Worm (Caenorhabditis elegans): Measurements from ENCODE around the gene W03F9.2.

The W03F9.2 gene

ce11 chrV:123513-123912 lies 4.3 kb downstream of the W03F9.2 start (continued):
- no peak for TF ChIP-seq nhr-41 (GFP tag; IDR thresholded peaks at IDR 0.05)
- TF ChIP-seq pha-4 (GFP tag; IDR thresholded peaks at IDR 0.05), result peak; percentile 10; the same call in 1 of the 2 replicates
- no peak for TF ChIP-seq pha-4 (tag; optimal IDR thresholded peaks at IDR 0.05)
- TF ChIP-seq nhr-102 (tag; optimal IDR thresholded peaks at IDR 0.05), result peak; percentile 17
- no peak for TF ChIP-seq dpl-1 (GFP tag; optimal IDR thresholded peaks at IDR 0.05)
- TF ChIP-seq daf-8 (GFP tag; IDR thresholded peaks at IDR 0.05), result no peak
- TF ChIP-seq mdt-29 (GFP tag; IDR thresholded peaks at IDR 0.05), result no peak
- no peak for TF ChIP-seq jun-1 (tag; optimal IDR thresholded peaks at IDR 0.05)
- TF ChIP-seq nhr-111 (GFP tag; optimal IDR thresholded peaks at IDR 0.05), result no peak
- TF ChIP-seq dmd-9 (GFP tag; IDR thresholded peaks at IDR 0.05), result no peak
- TF ChIP-seq T26A8.4 (GFP tag; IDR thresholded peaks at IDR 0.05), result no peak
- no peak for TF ChIP-seq cey-2 (tag; optimal IDR thresholded peaks at IDR 0.05; ENCODE audit: borderline replicate concordance, insufficient read depth)
- peak in 1 of 2 experiments; percentile 45 for TF ChIP-seq lsy-2 (tag; optimal IDR thresholded peaks at IDR 0.05)
- 0 out of 2 replicates have a peak, but pooled peaks have one; percentile 28 for TF ChIP-seq saeg-2 (GFP tag; IDR thresholded peaks at IDR 0.05)
- TF ChIP-seq mxl-2 (GFP tag; conservative IDR thresholded peaks at IDR 0.05), result no peak
- no peak for TF ChIP-seq arid-1 (GFP tag; conservative IDR thresholded peaks at IDR 0.05)
- TF ChIP-seq hif-1 (tag; optimal IDR thresholded peaks at IDR 0.05), result peak in 1 of 2 experiments; percentile 12
- no peak for TF ChIP-seq hmg-1.1 (GFP tag; IDR thresholded peaks at IDR 0.05)
- 0 out of 2 replicates have a peak, but pooled peaks have one; percentile 24 for TF ChIP-seq ctbp-1 (GFP tag; IDR thresholded peaks at IDR 0.05)
- TF ChIP-seq ama-1 (optimal IDR thresholded peaks at IDR 0.05), result no peak
- TF ChIP-seq nhr-237 (tag; optimal IDR thresholded peaks at IDR 0.05), result no peak
- no peak for TF ChIP-seq lir-3 (tag; optimal IDR thresholded peaks at IDR 0.05)
- TF ChIP-seq hlh-30 (tag; optimal IDR thresholded peaks at IDR 0.05; ENCODE audit: insufficient read depth), result peak; percentile 18
- TF ChIP-seq lin-29 (GFP tag; IDR thresholded peaks at IDR 0.05), result no peak
- TF ChIP-seq fkh-10 (GFP tag; optimal IDR thresholded peaks at IDR 0.05), result no peak
- no peak for TF ChIP-seq F44E2.7 (GFP tag; IDR thresholded peaks at IDR 0.05)
- TF ChIP-seq mep-1 (tag; optimal IDR thresholded peaks at IDR 0.05), result peak; percentile 8
- no peak for TF ChIP-seq spr-1 (tag; optimal IDR thresholded peaks at IDR 0.05)
- TF ChIP-seq nhr-28 (tag; optimal IDR thresholded peaks at IDR 0.05), result no peak
- TF ChIP-seq ceh-44 (GFP tag; IDR thresholded peaks at IDR 0.05), result no peak
- TF ChIP-seq ztf-7 (tag; optimal IDR thresholded peaks at IDR 0.05), result peak; percentile 92
- TF ChIP-seq dmd-6 (GFP tag; IDR thresholded peaks at IDR 0.05), result peak; percentile 56
- no peak for TF ChIP-seq nhr-76 (tag; optimal IDR thresholded peaks at IDR 0.05)
- no peak for TF ChIP-seq snpc-1.2 (GFP tag; IDR thresholded peaks at IDR 0.05)
- no peak for TF ChIP-seq ZK337.2 (GFP tag; IDR thresholded peaks at IDR 0.05)
- TF ChIP-seq dmd-8 (GFP tag; IDR thresholded peaks at IDR 0.05), result no peak
- TF ChIP-seq unc-62 (GFP tag; optimal IDR thresholded peaks at IDR 0.05 in 1 of 2), result no peak
- TF ChIP-seq unc-62 (tag; optimal IDR thresholded peaks at IDR 0.05), result no peak
- no peak for TF ChIP-seq daf-19 (GFP tag; conservative IDR thresholded peaks at IDR 0.05)
- TF ChIP-seq egl-43 (GFP tag; IDR thresholded peaks at IDR 0.05), result no peak
- TF ChIP-seq F49E8.2 (tag; optimal IDR thresholded peaks at IDR 0.05; ENCODE audit: borderline replicate concordance), result no peak
- no peak for TF ChIP-seq attf-4 (tag; optimal IDR thresholded peaks at IDR 0.05)
- TF ChIP-seq vab-7 (GFP tag; IDR thresholded peaks at IDR 0.05), result no peak
- TF ChIP-seq php-3 (GFP tag; IDR thresholded peaks at IDR 0.05), result no peak
- no peak for TF ChIP-seq unc-130 (GFP tag; optimal IDR thresholded peaks at IDR 0.05)
- no peak for TF ChIP-seq Y5F2A.4 (GFP tag; optimal IDR thresholded peaks at IDR 0.05)
- no peak for TF ChIP-seq zag-1 (tag; optimal IDR thresholded peaks at IDR 0.05)
- TF ChIP-seq D1046.2 (GFP tag; IDR thresholded peaks at IDR 0.05), result no peak
- TF ChIP-seq nhr-25 (tag; optimal IDR thresholded peaks at IDR 0.05; ENCODE audit: borderline replicate concordance, insufficient read depth), result no peak
- no peak for TF ChIP-seq set-16 (GFP tag; IDR thresholded peaks at IDR 0.05)
- TF ChIP-seq nhr-77 (tag; optimal IDR thresholded peaks at IDR 0.05), result no peak
- TF ChIP-seq F26F4.8 (GFP tag; conservative IDR thresholded peaks at IDR 0.05), result no peak
